Worm (Caenorhabditis elegans): Measurements from ENCODE around the gene Y17G9B.11.

The Y17G9B.11 gene

ce11 chrIV:4763844-4764243 lies 7.4 kb downstream of the Y17G9B.11 start, which contains the start of gene Y17G9B.2:
Gene Y17G9B.2, plus strand, starts transcription at chrIV:4764144.
- TF ChIP-seq efl-3 (GFP tag; optimal IDR thresholded peaks at IDR 0.05) (no peak), fkh-4 (tag; optimal IDR thresholded peaks at IDR 0.05; ENCODE audit: borderline replicate concordance) (no peak), fkh-8 (tag; optimal IDR thresholded peaks at IDR 0.05) (no peak), nhr-76 (tag; optimal IDR thresholded peaks at IDR 0.05) (no peak), ama-1 (optimal IDR thresholded peaks at IDR 0.05) (no peak)

ce11 chrIV:4764422-4764821 lies 8.0 kb downstream of the Y17G9B.11 start, which contains the start of gene npp-26:
Gene npp-26, plus strand, starts transcription at chrIV:4764722.
- TF ChIP-seq mdl-1 (tag; optimal IDR thresholded peaks at IDR 0.05) (no peak), nhr-76 (tag; optimal IDR thresholded peaks at IDR 0.05) (no peak), snu-23 (GFP tag; optimal IDR thresholded peaks at IDR 0.05) (no peak), C04F5.9 (tag; optimal IDR thresholded peaks at IDR 0.05) (no peak), nhr-28 (tag; optimal IDR thresholded peaks at IDR 0.05) (no peak)

- TF ChIP-seq mab-9 (GFP tag; IDR thresholded peaks at IDR 0.05), result no peak
- no peak for TF ChIP-seq egl-13 (tag; optimal IDR thresholded peaks at IDR 0.05)
These were observed 15.4 kb downstream of the Y17G9B.11 start, which contains the start of gene R11E3.2 for ce11 chrIV:4771792-4772191. Gene R11E3.2, plus strand, starts transcription at chrIV:4772092.

- no peak for TF ChIP-seq mab-9 (GFP tag; IDR thresholded peaks at IDR 0.05)
- no peak for TF ChIP-seq elt-3 (tag; optimal IDR thresholded peaks at IDR 0.05)
- no peak for TF ChIP-seq lir-3 (tag; optimal IDR thresholded peaks at IDR 0.05; ENCODE audit: poor library complexity)
- no peak for TF ChIP-seq C04F5.9 (tag; optimal IDR thresholded peaks at IDR 0.05)
These were observed 19.6 kb downstream of the Y17G9B.11 start, which contains the start of gene R11E3.19 for ce11 chrIV:4776001-4776400. Gene R11E3.19, minus strand, starts transcription at chrIV:4776101.

- peak; percentile 6 for TF ChIP-seq xbp-1 (tag; optimal IDR thresholded peaks at IDR 0.05)
- no peak for TF ChIP-seq unc-62 (GFP tag; optimal IDR thresholded peaks at IDR 0.05)
These were observed 20.1 kb downstream of the Y17G9B.11 start for ce11 chrIV:4776501-4776900.

ce11 chrIV:4780129-4780528 lies 23.7 kb downstream of the Y17G9B.11 start, which contains the start of gene set-15:
Gene set-15, minus strand, starts transcription at chrIV:4780229.
- no peak for TF ChIP-seq Y116A8C.19 (tag; optimal IDR thresholded peaks at IDR 0.05; ENCODE audit: borderline replicate concordance)
- TF ChIP-seq C16A3.4 (tag; optimal IDR thresholded peaks at IDR 0.05), result no peak
- TF ChIP-seq fkh-4 (tag; optimal IDR thresholded peaks at IDR 0.05; ENCODE audit: borderline replicate concordance), result no peak
- no peak for TF ChIP-seq egl-27 (tag; optimal IDR thresholded peaks at IDR 0.05)
- no peak for TF ChIP-seq lsy-2 (tag; optimal IDR thresholded peaks at IDR 0.05)
- no peak for TF ChIP-seq nhr-71 (tag; optimal IDR thresholded peaks at IDR 0.05)
- no peak for TF ChIP-seq ztf-11 (tag; optimal IDR thresholded peaks at IDR 0.05)
- TF ChIP-seq swsn-7 (tag; optimal IDR thresholded peaks at IDR 0.05), result no peak
- TF ChIP-seq rnt-1 (tag; optimal IDR thresholded peaks at IDR 0.05), result no peak
- no peak for TF ChIP-seq nhr-11 (tag; optimal IDR thresholded peaks at IDR 0.05)
- no peak for TF ChIP-seq F16B12.6 (tag; optimal IDR thresholded peaks at IDR 0.05)
- no peak for TF ChIP-seq nhr-77 (tag; optimal IDR thresholded peaks at IDR 0.05)
- TF ChIP-seq nhr-20 (tag; optimal IDR thresholded peaks at IDR 0.05), result no peak
- TF ChIP-seq unc-98 (GFP tag; IDR thresholded peaks at IDR 0.05), result no peak

- TF ChIP-seq C04F5.9 (tag; optimal IDR thresholded peaks at IDR 0.05), result no peak
- no peak for TF ChIP-seq nhr-85 (tag)
- TF ChIP-seq rnt-1 (tag; optimal IDR thresholded peaks at IDR 0.05), result no peak
- TF ChIP-seq nhr-76 (tag; optimal IDR thresholded peaks at IDR 0.05), result no peak
- TF ChIP-seq unc-86 (tag; optimal IDR thresholded peaks at IDR 0.05), result no peak
- TF ChIP-seq nhr-71 (tag; optimal IDR thresholded peaks at IDR 0.05), result no peak
- no peak for TF ChIP-seq ceh-88 (GFP tag; IDR thresholded peaks at IDR 0.05)
- TF ChIP-seq hpl-2 (GFP tag; optimal IDR thresholded peaks at IDR 0.05), result no peak
- no peak for TF ChIP-seq fkh-8 (tag; optimal IDR thresholded peaks at IDR 0.05)
- no peak for TF ChIP-seq mdl-1 (tag; optimal IDR thresholded peaks at IDR 0.05)
- no peak for TF ChIP-seq Y116A8C.19 (tag; optimal IDR thresholded peaks at IDR 0.05; ENCODE audit: borderline replicate concordance)
- TF ChIP-seq elt-3 (tag; optimal IDR thresholded peaks at IDR 0.05), result no peak
- TF ChIP-seq pax-3 (tag; optimal IDR thresholded peaks at IDR 0.05), result no peak
- peak in 1 of 2 experiments; percentile 19 for TF ChIP-seq efl-1 (optimal IDR thresholded peaks at IDR 0.05)
- TF ChIP-seq efl-1 (GFP tag; optimal IDR thresholded peaks at IDR 0.05 in 1 of 2), result no peak
- no peak for TF ChIP-seq nhr-84 (tag; optimal IDR thresholded peaks at IDR 0.05)
- TF ChIP-seq hlh-17 (GFP tag; optimal IDR thresholded peaks at IDR 0.05; ENCODE audit: borderline replicate concordance), result no peak
- no peak for TF ChIP-seq nhr-77 (tag; optimal IDR thresholded peaks at IDR 0.05)
- no peak for TF ChIP-seq fkh-4 (tag; optimal IDR thresholded peaks at IDR 0.05; ENCODE audit: borderline replicate concordance)
- TF ChIP-seq snu-23 (GFP tag; optimal IDR thresholded peaks at IDR 0.05), result peak; percentile 28
- no peak for TF ChIP-seq aha-1 (tag; optimal IDR thresholded peaks at IDR 0.05)
- no peak for TF ChIP-seq ceh-63 (GFP tag; optimal IDR thresholded peaks at IDR 0.05)
- no peak for TF ChIP-seq lin-14 (GFP tag; optimal IDR thresholded peaks at IDR 0.05)
These were observed 24.7 kb downstream of the Y17G9B.11 start for ce11 chrIV:4781123-4781522.

Data from whole organism, L1 larva.